Worm (Caenorhabditis elegans): ENCODE results near the gene gld-3.
A peak's percentile ranks its signal among the peaks of the same experiment; 100 is the strongest.

The gld-3 gene

ce11 chrII:7122661-7123418, 9.6 kb upstream of the gld-3 start, which contains the start of gene F10E7.11 (continued):
- TF ChIP-seq F49E8.2 (tag; optimal IDR thresholded peaks at IDR 0.05; ENCODE audit: borderline replicate concordance) (no peak), ceh-28 (tag; optimal IDR thresholded peaks at IDR 0.05) (no peak), spr-3 (GFP tag; optimal IDR thresholded peaks at IDR 0.05) (no peak), saeg-2 (GFP tag; IDR thresholded peaks at IDR 0.05) (no peak), rbr-2 (tag; optimal IDR thresholded peaks at IDR 0.05) (no peak), F10B5.3 (tag; optimal IDR thresholded peaks at IDR 0.05) (no peak), attf-4 (tag; optimal IDR thresholded peaks at IDR 0.05) (no peak), lim-7 (GFP tag; IDR thresholded peaks at IDR 0.05) (no peak), unc-39 (tag; optimal IDR thresholded peaks at IDR 0.05) (no peak), zag-1 (tag; optimal IDR thresholded peaks at IDR 0.05) (no peak), ceh-62 (tag; optimal IDR thresholded peaks at IDR 0.05) (no peak), Y5F2A.4 (GFP tag; optimal IDR thresholded peaks at IDR 0.05) (no peak), mdl-1 (tag; optimal IDR thresholded peaks at IDR 0.05) (no peak), daf-8 (GFP tag; IDR thresholded peaks at IDR 0.05) (no peak), cey-2 (tag; optimal IDR thresholded peaks at IDR 0.05; ENCODE audit: borderline replicate concordance, insufficient read depth) (no peak), lin-29 (GFP tag; IDR thresholded peaks at IDR 0.05) (no peak), ceh-44 (GFP tag; IDR thresholded peaks at IDR 0.05) (no peak), ctbp-1 (GFP tag; IDR thresholded peaks at IDR 0.05) (peak; percentile 48; the same call in 1 of the 2 replicates), zfp-3 (GFP tag; conservative IDR thresholded peaks at IDR 0.05) (no peak), nhr-41 (GFP tag; IDR thresholded peaks at IDR 0.05) (no peak), ZK337.2 (GFP tag; IDR thresholded peaks at IDR 0.05) (no peak), nhr-25 (tag; optimal IDR thresholded peaks at IDR 0.05; ENCODE audit: borderline replicate concordance, insufficient read depth) (no peak), hlh-30 (tag; optimal IDR thresholded peaks at IDR 0.05; ENCODE audit: insufficient read depth) (no peak), Y48G9A.11 (GFP tag; IDR thresholded peaks at IDR 0.05) (0 out of 2 replicates have a peak, but pooled peaks have one; percentile 26), dpl-1 (GFP tag; optimal IDR thresholded peaks at IDR 0.05) (peak; percentile 0), duxl-1 (tag; optimal IDR thresholded peaks at IDR 0.05; ENCODE audit: poor library complexity) (no peak), pha-4 (GFP tag; IDR thresholded peaks at IDR 0.05) (peak; percentile 40; the same call in 1 of the 2 replicates), pha-4 (tag; optimal IDR thresholded peaks at IDR 0.05) (no peak), mes-2 (tag; optimal IDR thresholded peaks at IDR 0.05; ENCODE audit: poor library complexity, severe bottlenecking) (peak; percentile 80), nhr-42 (GFP tag; IDR thresholded peaks at IDR 0.05) (peak; percentile 54; the same call in 1 of the 2 replicates), hmg-1.1 (GFP tag; IDR thresholded peaks at IDR 0.05) (peak; percentile 76), daf-16 (GFP tag; optimal IDR thresholded peaks at IDR 0.05) (no peak), daf-16 (tag; optimal IDR thresholded peaks at IDR 0.05) (no peak), hif-1 (tag; optimal IDR thresholded peaks at IDR 0.05) (no peak), snpc-1.2 (GFP tag; IDR thresholded peaks at IDR 0.05) (no peak)

- TF ChIP-seq ceh-32 (tag; optimal IDR thresholded peaks at IDR 0.05; ENCODE audit: poor library complexity) (no peak), unc-62 (GFP tag; optimal IDR thresholded peaks at IDR 0.05 in 1 of 2) (peak in 1 of 2 experiments; percentile 49), unc-62 (tag; optimal IDR thresholded peaks at IDR 0.05) (no peak)
Measured at ce11 chrII:7126457-7126856, 6.0 kb upstream of the gld-3 start, which contains the start of gene F10E7.1. TSS of gene F10E7.1 (plus strand) at chrII:7126757.

All from whole organism, L4 larva.